Fruit fly (Drosophila melanogaster) Kc167 (cell line): ENCODE results near the gene Zif.

Experiments used
- Myc ChIP-seq: fragments of >200 bp; optimal IDR thresholded peaks from 2 replicates; lab custom pipeline; 2017; ENCODE audit warnings: missing external identifiers
- Sin3A ChIP-seq: fragments of >200 bp; optimal IDR thresholded peaks from 2 replicates; lab custom pipeline; 2018; ENCODE audit warnings: missing external identifiers
- h ChIP-seq: fragments of >200 bp; optimal IDR thresholded peaks from 3 replicates; lab custom pipeline; 2018; ENCODE audit warnings: missing external identifiers
- insv ChIP-seq: fragments of >200 bp; optimal IDR thresholded peaks from 3 replicates; lab custom pipeline; 2018; ENCODE audit warnings: missing external identifiers
- psq ChIP-seq: fragments of >200 bp; optimal IDR thresholded peaks from 2 replicates; lab custom pipeline; 2017; ENCODE audit warnings: missing external identifiers
- ttk ChIP-seq: sonication (Bioruptor generic); optimal IDR thresholded peaks from 2 replicates; lab custom pipeline; 2017; ENCODE audit warnings: missing external identifiers

Zif gene

DNA sequence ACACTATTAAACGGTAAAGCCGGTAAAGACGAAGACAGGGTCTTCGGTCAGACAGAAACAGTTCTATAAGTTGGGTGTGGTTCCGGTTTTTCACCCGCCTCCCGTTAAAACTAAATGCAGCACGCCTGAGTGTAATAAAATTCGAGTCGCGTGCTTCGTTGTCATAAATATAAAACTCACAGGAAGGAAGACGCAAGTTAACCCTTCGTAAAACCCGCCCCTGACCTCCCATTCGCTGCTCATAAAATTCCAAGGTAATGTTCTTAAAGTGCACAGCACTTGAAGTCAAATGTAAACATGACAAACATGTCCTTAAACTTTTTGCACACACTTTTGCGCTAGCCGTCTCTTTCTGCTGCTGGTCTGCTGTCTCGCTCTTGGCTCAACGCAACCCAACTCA lies 35.6 kb upstream of the Zif start:
- TF ChIP-seq psq (lab: Kevin White, UChicago) (no peak), Myc (lab: Kevin White, UChicago) (no peak), insv (lab: Kevin White, UChicago) (no peak), ttk (lab: Kevin White, UChicago) (no peak), h (no peak), Sin3A (lab: Kevin White, UChicago) (no peak)

DNA sequence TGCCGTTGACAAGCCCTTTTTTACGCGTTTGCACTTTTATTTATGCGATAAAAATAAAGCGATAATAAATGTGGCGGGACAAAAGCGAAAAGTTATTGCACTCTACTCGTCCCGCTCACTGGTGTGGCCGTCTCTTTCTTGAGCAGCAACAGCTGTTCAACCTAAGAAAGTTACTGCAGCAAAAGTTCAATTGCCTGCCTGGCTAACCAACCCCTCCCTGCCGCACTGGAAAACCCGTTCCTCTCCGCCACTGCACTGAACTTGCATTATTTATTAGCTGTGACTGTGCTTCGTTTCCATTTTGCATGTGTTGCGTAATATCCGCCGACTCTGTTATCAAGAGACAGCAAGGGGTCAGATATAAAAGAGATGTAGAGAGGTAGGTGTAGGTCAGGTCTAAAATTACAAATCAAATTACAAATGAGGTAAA lies 35.2 kb upstream of the Zif start:
- no peak for TF ChIP-seq Sin3A (lab: Kevin White, UChicago)
- TF ChIP-seq h: no peak
- TF ChIP-seq ttk (lab: Kevin White, UChicago): no peak
- no peak for TF ChIP-seq psq (lab: Kevin White, UChicago)
- TF ChIP-seq insv (lab: Kevin White, UChicago): no peak
- TF ChIP-seq Myc (lab: Kevin White, UChicago): no peak

DNA sequence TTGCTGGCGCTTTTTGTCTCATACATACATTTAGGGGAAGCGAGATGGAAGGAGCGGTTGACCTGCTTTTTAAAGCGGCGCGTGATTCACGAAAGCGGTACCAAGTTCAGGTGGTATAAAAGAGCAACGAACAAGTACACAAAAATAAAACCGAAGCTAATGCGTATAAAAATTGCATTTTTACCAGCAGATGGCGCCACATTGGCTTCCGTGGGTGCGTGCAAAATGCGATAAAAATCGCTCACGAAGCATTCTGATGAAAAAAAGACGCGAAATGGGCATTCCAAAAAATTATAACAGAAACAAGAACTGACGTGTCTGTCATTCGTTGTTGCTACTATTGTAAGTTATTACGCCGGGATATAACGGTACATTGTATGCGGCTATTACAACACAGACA lies 33.8 kb upstream of the Zif start:
- TF ChIP-seq h (no peak), psq (lab: Kevin White, UChicago) (no peak), insv (lab: Kevin White, UChicago) (no peak), Myc (lab: Kevin White, UChicago) (no peak), Sin3A (lab: Kevin White, UChicago) (no peak), ttk (lab: Kevin White, UChicago) (no peak)

DNA sequence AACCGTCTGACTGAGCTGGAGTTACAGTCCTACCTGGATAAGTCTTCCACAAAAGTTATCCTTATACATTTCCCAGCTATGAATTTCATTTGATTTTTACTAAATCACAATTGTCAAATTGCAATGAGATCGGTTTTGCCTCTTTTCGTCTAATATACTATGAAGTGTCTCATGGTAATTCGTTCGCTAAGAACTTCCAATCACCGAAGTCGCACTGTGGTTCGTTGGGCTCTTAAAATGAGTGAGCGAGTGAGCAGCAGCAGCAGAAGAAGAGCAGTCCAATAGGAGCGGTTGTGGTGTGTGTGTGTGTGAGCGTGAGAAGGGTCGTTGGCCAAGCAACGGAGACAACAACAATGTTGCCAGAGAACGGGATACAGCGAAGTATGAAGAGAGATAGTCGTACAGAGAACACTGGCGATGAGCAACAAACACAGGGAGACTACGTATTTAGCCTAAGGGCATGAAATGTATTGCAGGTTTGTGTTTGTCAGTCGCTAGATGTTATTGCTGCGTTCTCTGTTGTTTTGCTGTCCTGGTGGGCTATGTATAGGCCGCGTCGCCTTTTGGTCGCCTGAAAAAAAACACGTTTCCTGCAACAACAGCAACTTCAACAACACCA lies 32.8 kb upstream of the Zif start:
- TF ChIP-seq psq (lab: Kevin White, UChicago) (no peak), ttk (lab: Kevin White, UChicago) (no peak), Sin3A (lab: Kevin White, UChicago) (no peak), insv (lab: Kevin White, UChicago) (no peak), h (no peak), Myc (lab: Kevin White, UChicago) (no peak)

DNA sequence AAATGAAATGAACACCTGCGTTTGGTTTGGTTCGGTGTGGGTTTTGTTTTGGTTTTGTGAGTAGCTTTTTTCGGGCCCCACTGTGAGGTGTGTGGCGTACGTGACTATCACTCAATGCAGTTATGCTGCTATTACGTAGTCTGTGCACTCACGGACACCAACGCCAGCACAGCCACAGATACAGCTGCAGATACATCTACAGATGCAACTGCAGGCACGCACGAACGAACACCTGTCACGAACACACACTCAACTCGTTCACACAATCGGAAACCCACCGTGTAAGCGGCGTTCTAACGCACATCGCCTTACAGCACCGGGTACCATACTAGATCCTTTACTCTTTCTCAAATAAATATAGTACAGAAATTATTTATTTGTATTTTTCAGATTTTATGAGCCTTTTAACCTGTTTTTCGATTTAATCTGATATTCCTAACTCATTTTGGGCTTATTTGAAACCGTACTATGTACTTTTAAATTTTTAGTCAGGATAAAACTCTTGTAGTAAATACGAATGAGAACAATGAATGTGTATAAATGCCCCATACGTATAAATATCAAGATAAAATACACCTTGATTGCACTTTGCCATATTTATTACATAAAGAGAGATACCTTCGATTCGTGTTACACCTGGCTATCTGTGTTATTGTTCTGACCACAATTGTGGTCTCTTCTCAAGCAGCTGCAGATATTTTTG lies 31.3 kb upstream of the Zif start:
- TF ChIP-seq h (no peak), Sin3A (lab: Kevin White, UChicago) (no peak), insv (lab: Kevin White, UChicago) (no peak), ttk (lab: Kevin White, UChicago) (no peak), Myc (lab: Kevin White, UChicago) (no peak), psq (lab: Kevin White, UChicago) (no peak)

DNA sequence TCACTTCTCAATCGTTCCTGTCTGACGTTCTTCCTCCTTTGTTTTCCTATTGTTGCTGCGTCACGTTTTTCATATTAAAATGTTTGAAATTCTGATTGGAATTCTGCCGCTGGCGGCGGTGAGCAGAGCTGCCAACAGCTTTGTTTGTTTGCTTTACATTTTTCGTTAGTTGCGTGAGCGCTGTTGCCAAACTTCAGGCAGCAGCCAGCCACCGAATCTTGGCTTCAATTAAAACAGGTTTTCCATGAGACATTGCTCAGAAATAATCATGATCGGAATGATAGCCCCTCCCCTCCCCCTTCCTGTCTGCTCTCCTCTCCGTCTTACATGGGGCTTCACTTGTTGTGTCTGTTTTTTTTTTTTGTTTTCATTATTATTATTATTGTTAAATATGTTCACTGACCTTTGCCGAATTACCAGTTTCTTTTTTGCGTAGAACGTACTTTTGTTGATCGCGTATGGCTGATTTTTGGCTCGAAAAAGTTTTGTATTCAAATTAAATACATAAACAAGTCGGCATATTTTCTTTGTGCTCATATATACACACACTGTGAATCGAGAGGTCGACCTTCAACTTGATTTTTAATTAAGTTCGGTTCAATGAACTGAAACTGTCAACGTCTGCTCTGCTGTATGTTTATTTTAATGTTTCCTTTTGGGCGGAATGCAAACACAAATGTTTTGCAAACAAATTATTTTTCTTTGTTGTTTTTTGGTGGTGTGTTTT lies 30.6 kb upstream of the Zif start:
- TF ChIP-seq h (no peak), insv (lab: Kevin White, UChicago) (no peak), psq (lab: Kevin White, UChicago) (no peak), ttk (lab: Kevin White, UChicago) (no peak), Sin3A (lab: Kevin White, UChicago) (no peak), Myc (lab: Kevin White, UChicago) (no peak)

DNA sequence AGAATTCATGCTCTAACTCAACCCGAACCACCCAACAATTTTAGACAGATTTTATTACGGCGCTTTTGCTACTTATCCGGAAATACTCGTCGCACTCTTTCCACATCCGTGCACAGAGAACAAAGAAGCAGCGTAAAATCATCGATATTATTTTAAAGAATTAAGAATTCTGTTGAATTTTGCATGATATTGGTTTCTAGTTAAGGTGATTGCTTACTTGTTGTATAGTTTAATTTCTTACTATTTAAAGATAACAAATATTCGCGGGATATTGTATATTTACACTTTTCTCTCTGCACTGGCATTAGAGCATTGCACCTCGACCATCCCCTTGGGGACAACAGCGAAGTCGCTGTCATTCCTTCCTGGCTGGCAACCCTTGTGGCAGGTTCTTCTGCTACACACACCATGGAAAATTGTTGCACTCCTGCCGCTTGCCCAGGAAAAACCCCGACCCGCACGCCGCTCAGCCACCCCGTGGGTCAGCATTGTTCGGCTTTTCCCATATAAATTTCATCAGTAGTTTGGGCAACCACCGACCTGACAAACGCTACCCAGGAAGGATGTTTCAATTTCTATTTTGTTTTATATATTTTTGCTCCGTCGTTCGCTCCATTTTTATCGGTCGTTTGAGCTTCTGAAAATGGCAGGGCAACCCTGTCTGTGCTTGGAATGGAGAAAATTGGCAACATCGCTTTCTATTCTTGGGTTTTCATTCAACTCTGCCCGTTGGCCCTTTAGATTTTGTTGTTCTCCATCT lies 29.1 kb upstream of the Zif start:
- TF ChIP-seq Sin3A (lab: Kevin White, UChicago) (no peak), insv (lab: Kevin White, UChicago) (no peak), Myc (lab: Kevin White, UChicago) (no peak), psq (lab: Kevin White, UChicago) (no peak), ttk (lab: Kevin White, UChicago) (no peak), h (no peak)

DNA sequence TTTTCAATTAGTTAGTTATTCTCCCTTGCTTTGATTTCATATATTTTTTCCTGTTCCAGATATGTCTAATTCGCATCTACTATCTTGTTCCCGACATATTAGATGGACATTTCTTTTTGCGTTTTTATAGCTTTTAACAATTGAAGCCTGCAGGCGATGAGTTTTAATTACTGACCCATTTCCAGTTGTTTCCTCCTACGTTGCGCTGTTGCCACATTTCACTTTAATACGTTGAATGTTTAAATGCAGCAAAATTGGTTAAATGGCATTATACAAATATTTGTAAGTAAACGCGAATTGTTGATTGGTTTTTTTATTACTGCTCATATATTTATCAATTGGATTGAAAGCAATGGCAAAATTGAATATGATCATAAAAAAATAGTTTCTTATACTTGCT lies 28.0 kb upstream of the Zif start:
- TF ChIP-seq psq (lab: Kevin White, UChicago) (no peak), Myc (lab: Kevin White, UChicago) (no peak)

DNA sequence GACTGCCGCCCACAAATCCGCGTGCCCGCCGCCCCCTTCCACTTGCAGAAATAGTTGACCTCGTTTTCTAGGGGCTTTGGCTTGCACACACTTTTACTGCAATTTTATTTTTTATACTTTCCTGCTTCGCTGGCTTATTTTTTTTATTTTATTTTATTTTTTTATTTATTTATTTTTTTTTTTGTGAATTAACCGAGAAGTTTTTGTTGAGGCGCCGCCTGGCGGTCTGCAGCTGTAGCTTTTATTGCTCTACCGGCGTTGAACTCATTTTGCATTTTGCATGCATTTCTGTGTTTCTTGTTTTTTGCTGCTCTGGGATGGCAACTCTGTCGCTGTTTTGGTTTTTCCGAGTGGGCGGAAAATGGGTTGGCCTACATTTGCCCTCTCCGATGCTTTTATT lies 27.2 kb upstream of the Zif start:
- no peak for TF ChIP-seq insv (lab: Kevin White, UChicago)
- no peak for TF ChIP-seq psq (lab: Kevin White, UChicago)
- TF ChIP-seq ttk (lab: Kevin White, UChicago): no peak
- no peak for TF ChIP-seq Sin3A (lab: Kevin White, UChicago)
- TF ChIP-seq h: no peak
- TF ChIP-seq Myc (lab: Kevin White, UChicago): no peak

DNA sequence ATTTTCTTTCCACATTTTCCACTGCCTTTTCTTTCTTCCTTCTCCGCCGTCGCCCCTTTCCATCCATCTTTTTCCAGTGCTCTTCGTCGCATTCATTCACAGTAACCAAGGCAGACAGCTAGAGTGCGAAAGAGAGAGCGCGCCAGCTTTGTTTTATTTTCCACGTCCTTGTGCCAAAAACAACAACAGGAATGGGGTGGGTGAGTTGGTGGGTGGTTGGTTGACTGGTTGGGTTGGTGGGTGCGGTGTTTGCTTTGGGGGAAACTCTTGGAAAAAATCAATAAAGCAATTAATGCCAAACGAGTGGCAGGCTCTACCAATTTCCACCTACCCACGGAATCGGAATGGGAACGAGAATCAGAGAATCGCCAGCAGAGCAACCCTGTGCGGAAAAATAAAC lies 26.7 kb upstream of the Zif start:
- TF ChIP-seq Sin3A (lab: Kevin White, UChicago) (no peak), psq (lab: Kevin White, UChicago) (no peak), h (no peak), ttk (lab: Kevin White, UChicago) (no peak), Myc (lab: Kevin White, UChicago) (no peak), insv (lab: Kevin White, UChicago) (no peak)

DNA sequence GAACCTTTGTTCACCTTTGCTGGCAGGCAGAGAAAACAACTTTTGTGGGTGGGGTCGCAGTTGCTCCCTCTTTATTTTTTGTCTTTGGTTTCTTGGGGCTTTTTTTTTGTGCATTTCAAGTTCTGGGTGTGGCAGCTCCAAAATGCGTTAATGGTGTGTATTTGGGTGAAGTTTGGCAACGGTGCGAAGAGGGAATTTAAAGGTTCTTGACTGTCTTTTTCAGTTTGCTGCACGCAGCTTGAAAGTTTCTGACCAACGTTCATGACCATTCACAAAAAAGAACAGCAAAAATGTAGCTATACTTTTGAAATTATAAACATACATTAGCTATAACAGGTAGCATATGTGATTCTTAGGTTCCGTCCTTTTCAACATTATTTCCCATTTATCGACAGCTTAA lies 24.6 kb upstream of the Zif start:
- TF ChIP-seq h (no peak), insv (lab: Kevin White, UChicago) (no peak), psq (lab: Kevin White, UChicago) (no peak), Myc (lab: Kevin White, UChicago) (no peak), ttk (lab: Kevin White, UChicago) (no peak), Sin3A (lab: Kevin White, UChicago) (no peak)
